Worm (Caenorhabditis elegans): ENCODE results near the gene prx-5.

DNA sequence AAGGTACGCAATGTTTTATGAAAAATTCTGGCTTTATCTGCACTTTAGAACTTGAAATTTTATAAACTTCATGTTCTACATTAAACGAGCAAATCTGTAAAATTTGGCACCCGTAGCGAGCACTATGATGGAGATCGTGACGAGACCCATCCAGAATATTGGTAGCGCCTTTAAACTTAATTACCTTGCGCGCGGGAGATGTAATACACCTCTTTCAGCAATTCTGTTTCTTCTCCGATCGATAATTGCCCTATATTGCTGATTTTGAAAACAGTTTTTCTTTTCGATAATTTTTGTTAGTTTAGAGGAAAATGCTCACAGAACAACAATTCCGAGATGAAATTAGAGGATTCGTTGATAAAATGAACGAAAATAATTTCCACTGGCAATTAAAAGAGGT is 45.8 kb upstream of the prx-5 start, which contains the start of gene atg-10:
- no peak for TF ChIP-seq ama-1 (optimal IDR thresholded peaks at IDR 0.05)
- TF ChIP-seq ceh-24 (tag; optimal IDR thresholded peaks at IDR 0.05), result no peak
- TF ChIP-seq pqm-1 (tag; optimal IDR thresholded peaks at IDR 0.05), result no peak
- no peak for TF ChIP-seq pha-4 (tag; optimal IDR thresholded peaks at IDR 0.05)
- no peak for TF ChIP-seq ceh-18 (tag; optimal IDR thresholded peaks at IDR 0.05)
- TF ChIP-seq ahr-1 (tag; optimal IDR thresholded peaks at IDR 0.05), result no peak
- no peak for TF ChIP-seq fkh-10 (GFP tag; optimal IDR thresholded peaks at IDR 0.05)
- TF ChIP-seq nhr-11 (tag; optimal IDR thresholded peaks at IDR 0.05), result no peak
- no peak for TF ChIP-seq elt-4 (tag; optimal IDR thresholded peaks at IDR 0.05)
- no peak for TF ChIP-seq ceh-9 (tag; optimal IDR thresholded peaks at IDR 0.05)
- no peak for TF ChIP-seq pag-3 (tag; optimal IDR thresholded peaks at IDR 0.05; ENCODE audit: borderline replicate concordance)
- TF ChIP-seq hlh-13 (GFP tag; optimal IDR thresholded peaks at IDR 0.05), result no peak
- TF ChIP-seq sox-2 (GFP tag; IDR thresholded peaks at IDR 0.05), result no peak

Measured in whole organism, late embryonic.